Worm (Caenorhabditis elegans) whole organism, L4/young adult: ENCODE data around the gene C09E7.10.
A peak's percentile ranks its signal among the peaks of the same experiment; 100 is the strongest.

Source experiments
- W03F9.2 ChIP-seq: fragments of 150-350 bp; optimal IDR thresholded peaks from 2 replicates; lab custom pipeline; 2014; ENCODE audit warnings: missing biosample characterization, missing genetic modification characterization
- dao-5 ChIP-seq: sonication (generic microtip); optimal IDR thresholded peaks from 2 replicates; lab custom pipeline; 2016; ENCODE audit warnings: missing genotype, missing genetic modification characterization, moderate library complexity, missing compliant biosample characterization
- him-1 ChIP-seq: sonication (generic microtip); optimal IDR thresholded peaks from 2 replicates; lab custom pipeline; 2016; ENCODE audit warnings: missing genotype, missing genetic modification reagents, missing genetic modification characterization, missing compliant biosample characterization

C09E7.10 gene

DNA sequence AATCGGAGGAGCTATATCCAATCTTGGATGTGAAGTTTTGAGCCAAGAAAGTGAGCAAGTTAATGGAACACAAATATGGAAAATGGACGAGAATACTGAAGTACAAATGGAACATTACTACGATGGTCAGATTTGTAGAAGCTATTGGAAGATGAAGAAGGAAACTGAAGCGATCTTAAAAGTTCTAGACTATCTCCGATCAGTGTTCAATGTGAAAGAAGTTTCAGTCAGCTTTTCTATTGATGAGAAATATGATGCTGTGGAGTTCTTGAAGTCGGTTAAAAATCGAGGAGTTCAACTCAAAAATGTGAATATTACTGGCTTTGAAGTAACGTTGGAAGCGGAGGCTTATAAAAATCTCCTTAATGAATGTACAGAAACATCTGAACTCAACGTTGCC is 20.7 kb downstream of the C09E7.10 start:
- TF ChIP-seq W03F9.2 (no peak), dao-5 (tag; lab: Kevin White, UChicago) (no peak), him-1 (tag; lab: Kevin White, UChicago) (no peak)

DNA sequence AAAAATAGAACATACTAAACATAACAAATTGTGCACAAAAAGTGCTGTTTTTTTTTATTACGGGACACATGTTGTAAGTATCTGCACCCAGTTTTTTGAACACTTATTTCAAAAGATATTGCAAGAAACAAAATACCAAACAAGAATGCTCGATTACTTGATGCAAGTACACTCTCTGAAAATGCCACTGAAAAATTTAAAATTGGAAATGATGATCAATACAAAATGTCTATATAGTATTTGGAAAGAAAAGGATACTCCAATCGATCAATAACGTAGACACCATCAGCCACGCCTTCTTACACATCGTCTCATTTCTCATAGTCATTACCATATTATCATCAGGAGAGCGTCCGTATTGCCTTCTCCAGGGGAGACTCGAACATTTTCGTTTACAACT is 21.7 kb downstream of the C09E7.10 start, which contains the start of gene sdz-15:
sdz-15 (plus strand) TSS at position 301 of the 400 bp plus-strand sequence.
- no peak for TF ChIP-seq W03F9.2

DNA sequence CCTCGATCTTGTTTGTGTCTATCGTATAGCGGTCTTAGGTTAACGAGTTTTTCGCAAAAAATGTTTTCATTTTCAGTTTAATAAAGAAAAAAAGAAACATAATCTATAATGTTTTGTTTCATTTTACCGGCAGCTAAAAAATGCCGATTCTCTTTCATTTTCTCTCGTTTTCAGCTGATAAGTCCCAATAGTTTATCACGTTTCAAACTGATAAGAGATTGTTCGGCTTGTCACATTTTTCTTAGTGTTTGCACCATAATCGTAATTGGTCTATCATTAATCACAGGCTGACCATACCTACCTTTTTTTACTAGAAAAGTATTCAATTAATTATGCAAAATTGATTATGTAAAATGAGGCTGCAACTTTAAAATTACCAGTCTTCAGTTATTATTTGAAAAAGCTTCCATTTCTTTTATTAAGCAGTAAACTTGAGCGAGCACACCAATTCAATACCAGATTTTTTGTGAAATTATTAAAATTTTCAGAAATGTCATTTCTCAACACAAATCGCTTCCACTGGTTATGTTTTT is 24.6 kb downstream of the C09E7.10 start, which contains the start of gene F23F12.13:
F23F12.13 (plus strand) TSS at position 483 of the 533 bp plus-strand sequence.
- no peak for TF ChIP-seq him-1 (tag; lab: Kevin White, UChicago)
- no peak for TF ChIP-seq W03F9.2
- TF ChIP-seq dao-5 (tag; lab: Kevin White, UChicago), result no peak

DNA sequence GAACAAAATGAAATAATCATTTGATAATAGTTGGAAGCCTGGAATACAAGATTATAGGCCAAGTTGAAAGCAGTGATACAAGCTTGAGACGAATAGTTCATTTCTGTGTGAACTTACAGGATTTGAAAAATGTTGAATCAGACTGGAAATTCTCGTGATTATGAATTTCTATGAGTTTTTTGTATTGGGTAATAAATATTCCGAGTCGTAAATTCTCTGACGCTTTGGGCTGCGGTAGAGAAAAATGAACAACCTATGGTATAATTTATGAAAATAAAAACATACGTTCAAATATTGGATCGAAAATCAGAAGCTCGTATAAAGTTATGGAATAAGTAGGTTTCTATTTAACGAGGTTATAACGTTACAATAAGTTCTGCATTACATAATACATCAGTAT is 27.0 kb downstream of the C09E7.10 start, which contains the start of gene srb-11:
srb-11 (minus strand) TSS at position 101 of the 400 bp plus-strand sequence.
- TF ChIP-seq dao-5 (tag; lab: Kevin White, UChicago) (no peak), W03F9.2 (no peak), him-1 (tag; lab: Kevin White, UChicago) (no peak)

DNA sequence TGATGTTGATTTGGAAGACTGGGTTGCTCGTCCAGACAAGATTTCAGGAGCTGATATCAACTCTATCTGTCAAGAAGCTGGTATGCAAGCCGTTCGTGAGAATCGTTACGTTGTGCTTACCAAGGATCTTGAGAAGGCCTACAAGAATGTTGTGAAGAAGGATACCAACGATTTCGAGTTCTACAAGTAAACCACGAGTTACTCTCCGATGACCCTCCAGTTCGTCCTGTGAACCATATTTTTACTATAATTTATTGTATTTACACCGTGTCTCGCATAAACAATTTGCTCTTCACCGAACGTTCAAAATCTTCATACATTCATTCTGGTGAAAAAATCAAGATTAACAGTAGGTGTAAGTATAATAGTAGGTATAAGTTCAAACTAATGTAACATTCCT is 28.9 kb downstream of the C09E7.10 start:
- TF ChIP-seq him-1 (tag; lab: Kevin White, UChicago), result no peak

DNA sequence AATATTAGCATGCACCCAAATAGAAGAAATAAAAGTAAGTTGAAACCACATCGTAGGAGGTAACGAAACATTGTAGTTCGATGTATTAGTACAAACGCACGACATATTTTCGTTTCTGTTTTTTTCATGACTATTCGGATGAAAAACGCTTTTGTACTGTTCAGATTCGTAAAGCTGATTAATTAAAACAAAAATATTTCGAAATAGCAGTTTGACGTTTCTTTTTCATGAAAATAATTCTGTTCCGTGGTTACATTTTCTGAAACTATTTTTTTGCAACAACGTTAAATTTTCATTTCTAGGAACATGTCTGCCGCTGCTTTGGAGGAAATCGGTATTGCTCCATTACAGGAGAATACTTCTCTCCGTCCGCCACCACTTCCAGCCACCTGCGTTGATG is 30.4 kb downstream of the C09E7.10 start, which contains the start of gene rpt-3:
rpt-3 (plus strand) TSS at position 301 of the 400 bp plus-strand sequence.
- TF ChIP-seq dao-5 (tag; lab: Kevin White, UChicago) (no peak), him-1 (tag; lab: Kevin White, UChicago) (no peak), W03F9.2 (no peak)

DNA sequence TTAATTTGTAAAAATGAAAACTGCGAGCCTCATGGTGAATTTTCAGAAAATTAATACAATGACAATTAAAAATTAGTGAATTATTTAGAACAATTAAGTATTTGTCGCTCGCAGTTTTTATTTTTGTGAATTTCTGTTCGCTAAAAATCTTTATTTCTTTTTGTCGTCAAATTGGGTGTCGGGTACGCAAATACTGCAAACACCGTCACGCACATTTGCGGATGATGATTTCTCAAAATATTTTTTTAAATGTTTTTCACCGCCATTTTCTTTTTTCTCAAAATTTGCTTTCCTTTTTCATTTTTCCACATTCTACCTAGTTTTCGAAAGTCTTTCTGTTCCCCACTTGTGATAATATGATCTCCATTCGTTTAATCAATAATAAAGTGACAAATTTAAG is 30.9 kb downstream of the C09E7.10 start:
- TF ChIP-seq W03F9.2, result peak; percentile 64
- TF ChIP-seq him-1 (tag; lab: Kevin White, UChicago), result no peak
- TF ChIP-seq dao-5 (tag; lab: Kevin White, UChicago), result no peak

DNA sequence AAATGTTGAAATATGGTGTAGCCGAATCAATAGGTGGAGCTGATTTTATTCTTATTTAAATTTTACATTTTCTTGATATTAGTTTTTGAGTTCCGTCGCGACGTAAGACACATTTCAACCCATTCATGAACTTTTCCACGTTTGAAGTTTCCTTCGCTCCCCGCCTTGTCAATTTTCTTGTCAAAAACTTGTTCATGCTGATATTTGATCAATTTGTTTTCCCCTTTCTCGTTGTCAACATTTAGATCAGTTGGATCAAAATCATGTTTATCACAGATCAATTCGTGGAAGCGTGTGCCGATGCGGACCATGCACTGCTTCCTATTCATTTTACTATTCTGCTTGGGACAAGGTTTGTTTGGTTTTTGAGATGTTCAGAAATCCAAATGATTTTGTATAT is 36.9 kb downstream of the C09E7.10 start, which contains the start of gene chtb-2:
chtb-2 (plus strand) TSS at position 301 of the 400 bp plus-strand sequence.
- TF ChIP-seq him-1 (tag; lab: Kevin White, UChicago), result no peak

DNA sequence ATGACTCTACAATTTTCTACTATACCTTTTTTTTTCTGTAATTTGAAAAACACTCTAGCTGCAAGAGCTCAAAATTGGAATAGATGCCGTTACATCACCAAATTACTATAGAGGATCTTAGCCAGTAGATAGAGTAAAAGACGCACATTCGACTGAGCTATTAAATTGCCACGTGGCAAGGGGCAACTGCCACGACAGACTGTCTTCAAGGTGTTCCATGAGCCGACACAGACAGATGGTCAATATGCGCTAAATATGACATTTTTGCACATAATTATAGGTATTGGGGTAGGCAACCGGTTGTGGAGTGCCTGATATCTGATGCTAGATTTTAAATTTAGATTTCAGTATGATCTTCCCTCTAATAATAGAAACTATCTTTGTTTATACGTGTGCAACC is 40.4 kb downstream of the C09E7.10 start:
- no peak for TF ChIP-seq him-1 (tag; lab: Kevin White, UChicago)
- TF ChIP-seq W03F9.2, result no peak
- TF ChIP-seq dao-5 (tag; lab: Kevin White, UChicago), result no peak

DNA sequence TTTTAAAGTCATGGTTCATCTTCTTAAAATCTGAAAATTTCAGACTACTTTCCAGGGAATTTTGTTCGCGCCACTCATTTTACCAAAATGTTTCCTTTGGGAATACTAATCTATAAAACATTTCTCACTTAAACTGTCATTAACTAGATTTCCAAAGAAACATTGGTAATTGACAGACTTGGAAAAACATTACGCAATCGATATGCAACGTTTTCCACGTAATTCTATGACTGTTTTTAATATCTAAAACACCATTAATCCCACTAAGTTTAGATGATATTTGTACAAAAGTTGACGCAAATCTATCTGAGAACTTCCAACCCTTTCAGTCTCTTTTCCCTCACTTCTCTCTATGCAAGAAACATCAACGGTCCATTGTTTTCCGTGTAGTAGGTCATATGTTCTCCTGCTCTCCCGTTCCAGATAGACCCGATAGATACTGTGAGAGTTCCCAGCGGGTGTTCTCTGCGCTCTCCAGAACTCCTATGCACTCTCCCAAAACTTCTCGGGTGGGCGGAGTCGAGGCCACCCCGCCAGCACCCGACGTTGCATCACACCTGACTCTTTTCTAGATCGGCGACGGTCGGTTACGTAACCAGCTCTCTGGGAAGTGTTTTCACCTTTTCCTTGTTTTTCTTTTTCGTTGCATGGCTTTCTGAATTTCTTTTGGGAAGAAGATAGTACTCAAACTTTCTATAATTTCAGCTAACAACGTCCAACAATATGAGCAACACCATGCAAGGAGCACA is 41.4 kb downstream of the C09E7.10 start, which contains the start of gene zip-8:
zip-8 (plus strand) TSS at position 700 of the 749 bp plus-strand sequence.
- TF ChIP-seq him-1 (tag; lab: Kevin White, UChicago) (no peak), W03F9.2 (no peak), dao-5 (tag; lab: Kevin White, UChicago) (no peak)

DNA sequence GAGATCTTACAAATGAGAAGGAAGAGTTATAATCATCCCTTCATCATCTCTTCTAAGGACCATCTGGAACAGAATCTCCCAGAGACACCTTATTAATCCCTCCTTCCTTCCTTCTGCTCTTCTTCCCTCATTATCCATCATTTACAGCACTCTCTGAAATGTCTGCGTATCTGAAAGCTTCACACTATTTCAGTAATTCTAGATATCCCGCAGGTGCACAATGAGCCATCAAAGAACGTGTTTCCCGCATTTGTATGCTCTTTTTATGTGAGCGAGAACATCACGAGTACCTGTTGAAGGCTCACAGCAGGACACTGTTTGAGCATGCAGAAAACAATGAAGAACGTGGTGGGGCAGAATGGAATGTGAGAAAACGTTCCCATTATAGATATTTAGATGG is 43.5 kb downstream of the C09E7.10 start:
- no peak for TF ChIP-seq W03F9.2
- no peak for TF ChIP-seq him-1 (tag; lab: Kevin White, UChicago)
- TF ChIP-seq dao-5 (tag; lab: Kevin White, UChicago), result no peak

DNA sequence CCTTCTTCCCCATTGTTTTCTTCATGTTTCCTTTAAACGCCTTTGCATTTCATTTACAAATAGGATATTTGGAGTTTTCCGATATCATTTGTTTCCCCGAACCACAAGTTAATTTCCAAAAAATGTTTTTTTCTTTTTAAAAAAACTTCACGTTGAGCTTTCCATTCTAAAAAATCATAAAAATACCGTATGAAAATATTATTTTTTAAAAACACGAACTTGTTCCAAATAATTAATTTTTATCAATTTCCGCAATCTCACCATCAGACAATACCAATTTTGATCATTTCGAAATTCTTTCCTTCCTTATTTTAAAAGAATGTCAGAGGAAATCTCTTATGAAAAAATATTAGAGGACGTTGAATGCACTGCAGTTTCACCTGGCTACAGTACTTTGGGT is 48.4 kb downstream of the C09E7.10 start, which contains the start of gene wht-6:
wht-6 (plus strand) TSS at position 301 of the 400 bp plus-strand sequence.
- no peak for TF ChIP-seq him-1 (tag; lab: Kevin White, UChicago)
- TF ChIP-seq dao-5 (tag; lab: Kevin White, UChicago), result no peak
- TF ChIP-seq W03F9.2, result no peak
